Fruit fly (Drosophila melanogaster) whole organism: ENCODE results near the gene mtTFB2.

Experiments used
- CG8478 ChIP-seq: fragments of >200 bp; optimal IDR thresholded peaks from 2 replicates; lab custom pipeline; 2018; ENCODE audit warnings: inconsistent platforms
- Dll ChIP-seq: fragments of >200 bp; optimal IDR thresholded peaks from 2 replicates; lab custom pipeline; 2017
- EcR ChIP-seq, 2 experiments: fragments of >200 bp; optimal IDR thresholded peaks; 2 replicates each; lab custom pipeline; 2017; ENCODE audit warnings: missing biosample characterization in 2 of 2, missing genetic modification characterization in 2 of 2, missing genetic modification reagents in 2 of 2
- pan ChIP-seq: fragments of >200 bp; optimal IDR thresholded peaks from 2 replicates; lab custom pipeline; 2017
- psq ChIP-seq: fragments of >200 bp; optimal IDR thresholded peaks from 2 replicates; lab custom pipeline; 2017
- usp ChIP-seq: fragments of >200 bp; optimal IDR thresholded peaks from 2 replicates; lab custom pipeline; 2017; ENCODE audit warnings: missing biosample characterization, missing genetic modification characterization, mixed read lengths

The mtTFB2 gene

DNA sequence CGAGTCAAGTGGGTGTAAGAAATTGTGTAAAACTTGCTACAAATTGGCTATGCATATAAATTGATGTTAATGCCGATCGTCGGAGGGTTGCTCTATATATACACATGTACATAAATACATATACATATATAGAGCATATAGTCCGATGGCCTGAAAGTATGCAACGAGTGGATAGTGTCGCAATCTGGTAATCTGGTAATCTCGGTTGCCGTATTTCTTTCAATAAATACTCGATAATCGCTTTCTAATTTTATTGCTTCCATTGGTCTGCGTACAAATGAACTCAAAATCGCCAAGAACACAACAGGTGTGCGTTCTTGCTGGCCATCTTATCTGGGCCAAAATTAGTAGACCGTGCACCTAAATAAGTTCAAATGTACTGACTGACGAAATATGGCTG, 14.0 kb downstream of the mtTFB2 start:
- no peak for TF ChIP-seq Dll (lab: Kevin White, UChicago)

DNA sequence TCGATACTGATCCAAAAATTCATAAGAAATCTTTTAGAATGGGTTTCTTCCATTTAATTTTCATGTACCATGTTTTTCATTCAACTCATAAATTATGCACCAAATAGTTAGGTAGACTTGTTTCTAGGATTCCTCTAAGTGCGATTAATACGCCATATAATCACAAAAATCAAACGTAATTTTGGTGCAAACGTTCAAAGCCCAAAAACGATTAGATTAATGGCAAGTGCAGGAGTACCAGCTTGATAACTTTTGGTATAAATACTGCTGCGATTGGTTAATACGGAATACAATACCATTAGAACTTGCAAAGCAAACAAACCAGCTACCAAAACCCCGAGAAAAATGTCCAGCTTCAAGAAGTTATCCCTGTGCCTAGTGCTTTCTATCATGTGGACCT, 14.6 kb downstream of the mtTFB2 start, which contains the start of gene Npc2c:
Gene Npc2c, plus strand, starts transcription at position 301 of the 400 bp plus-strand sequence.
- TF ChIP-seq pan (lab: Kevin White, UChicago) (no peak), EcR (GFP tag; optimal IDR thresholded peaks at IDR 0.05; lab: Kevin White, UChicago) (no peak), usp (GFP tag; lab: Kevin White, UChicago) (no peak), Dll (lab: Kevin White, UChicago) (no peak), psq (lab: Kevin White, UChicago) (no peak), CG8478 (lab: Kevin White, UChicago) (no peak)

DNA sequence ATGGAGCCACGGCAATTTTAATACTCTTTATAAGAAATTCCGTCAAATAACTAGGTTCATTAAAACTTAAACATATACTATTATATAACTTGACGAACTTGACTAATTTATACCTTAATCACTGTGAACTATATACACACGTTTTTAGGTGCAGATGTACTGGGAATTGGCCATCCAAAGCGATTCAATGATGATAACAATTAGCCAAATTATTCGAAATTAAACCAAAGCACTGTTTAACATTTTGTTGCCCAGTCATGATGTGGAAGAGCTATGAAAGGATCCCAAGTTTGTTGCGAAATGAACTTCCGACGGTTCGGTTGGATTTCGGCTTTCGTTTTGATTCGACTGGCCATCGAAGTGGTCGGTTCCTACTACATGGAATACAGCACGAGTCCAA, 16.9 kb downstream of the mtTFB2 start, which contains the start of gene CG33630:
Gene CG33630, plus strand, starts transcription at position 301 of the 400 bp plus-strand sequence.
- TF ChIP-seq EcR (GFP tag; optimal IDR thresholded peaks at IDR 0.05; lab: Kevin White, UChicago) (no peak), psq (lab: Kevin White, UChicago) (no peak), CG8478 (lab: Kevin White, UChicago) (no peak)

DNA sequence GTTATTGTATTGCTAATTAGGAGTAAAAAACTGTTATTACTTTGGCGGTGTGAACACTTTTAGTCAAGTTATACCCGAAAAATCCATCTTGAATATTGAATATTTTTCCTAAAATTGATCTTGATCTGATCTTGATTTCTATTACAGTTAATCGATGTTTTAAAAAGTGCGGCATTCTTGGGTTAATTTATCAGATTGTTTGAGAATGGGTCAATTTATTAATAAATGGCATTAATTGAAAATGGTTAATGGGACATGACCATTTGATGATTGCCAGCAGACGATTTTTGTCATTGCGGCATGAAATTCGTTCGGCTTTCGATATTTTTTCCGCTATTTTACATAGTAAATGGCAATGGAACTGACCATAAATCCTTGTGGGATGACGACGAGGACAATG, 18.3 kb downstream of the mtTFB2 start, which contains the start of gene CG33631:
Gene CG33631, plus strand, starts transcription at position 301 of the 400 bp plus-strand sequence.
- TF ChIP-seq EcR (GFP tag; optimal IDR thresholded peaks at IDR 0.05; lab: Kevin White, UChicago) (no peak), pan (lab: Kevin White, UChicago) (no peak), psq (lab: Kevin White, UChicago) (no peak), usp (GFP tag; lab: Kevin White, UChicago) (no peak), CG8478 (lab: Kevin White, UChicago) (no peak), Dll (lab: Kevin White, UChicago) (no peak)

DNA sequence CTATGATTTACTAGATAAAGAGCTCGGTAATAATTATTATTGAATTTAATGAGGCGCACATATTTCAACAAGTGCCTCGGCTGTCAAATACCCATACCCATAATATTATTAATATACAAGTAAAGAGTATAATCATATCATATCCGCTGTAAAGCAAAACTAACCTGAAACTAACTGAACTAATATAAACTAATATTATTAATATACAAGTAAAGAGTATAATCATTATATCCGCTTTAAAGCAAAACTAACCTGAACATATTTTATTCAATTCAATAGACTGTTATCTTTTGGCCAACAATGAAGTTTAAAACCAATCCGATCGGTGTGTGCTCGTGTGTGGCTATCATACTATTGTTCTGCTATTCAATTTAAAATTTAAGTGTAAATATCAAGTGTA, 21.1 kb downstream of the mtTFB2 start, which contains the start of gene CG33783:
Gene CG33783, plus strand, starts transcription at position 301 of the 400 bp plus-strand sequence.
- TF ChIP-seq Dll (lab: Kevin White, UChicago) (no peak), EcR (GFP tag; optimal IDR thresholded peaks at IDR 0.05; lab: Kevin White, UChicago) (no peak), usp (GFP tag; lab: Kevin White, UChicago) (no peak), CG8478 (lab: Kevin White, UChicago) (no peak), pan (lab: Kevin White, UChicago) (no peak), psq (lab: Kevin White, UChicago) (no peak)

DNA sequence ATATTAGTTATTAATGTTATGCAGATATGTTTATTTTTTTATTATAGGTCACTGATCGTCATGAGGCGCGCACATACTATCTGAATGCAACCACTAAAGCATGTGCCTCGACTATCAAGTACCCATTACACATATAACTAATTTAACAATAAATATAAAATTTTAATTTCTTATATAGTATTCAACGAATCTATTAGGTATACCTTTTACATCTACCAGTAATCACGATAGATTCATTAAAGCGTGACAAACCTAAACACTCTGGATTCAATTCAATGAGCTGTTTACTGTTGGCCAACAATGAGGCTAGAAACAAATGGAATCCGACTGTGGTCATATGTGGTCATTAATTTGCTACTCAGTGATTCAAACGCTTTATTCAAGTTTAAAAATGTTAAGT, 22.2 kb downstream of the mtTFB2 start, which contains the start of gene CG33784:
Gene CG33784, plus strand, starts transcription at position 301 of the 400 bp plus-strand sequence.
- TF ChIP-seq CG8478 (lab: Kevin White, UChicago) = no peak
- no peak for TF ChIP-seq pan (lab: Kevin White, UChicago)
- no peak for TF ChIP-seq EcR (GFP tag; optimal IDR thresholded peaks at IDR 0.05; lab: Kevin White, UChicago)
- TF ChIP-seq psq (lab: Kevin White, UChicago) = no peak
- no peak for TF ChIP-seq usp (GFP tag; lab: Kevin White, UChicago)
- TF ChIP-seq Dll (lab: Kevin White, UChicago) = no peak

DNA sequence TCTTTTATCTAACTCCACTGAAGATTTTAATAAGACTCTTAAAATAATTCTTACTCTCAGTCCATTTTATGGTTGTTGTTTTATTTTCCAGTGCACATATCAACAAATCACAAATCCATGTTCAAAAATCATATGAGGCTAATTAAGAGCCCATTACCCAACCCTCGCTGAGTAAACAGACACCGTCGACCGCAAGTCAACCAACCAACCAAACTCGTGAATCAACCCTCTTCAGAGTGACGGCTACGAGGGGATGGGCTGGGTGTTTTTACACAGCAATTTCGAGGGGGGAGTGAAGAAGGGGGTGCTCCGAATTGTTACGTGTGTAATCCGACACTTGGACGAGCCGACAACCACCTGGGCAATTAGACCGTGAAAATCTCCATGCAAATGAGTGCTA, 23.4 kb downstream of the mtTFB2 start:
- TF ChIP-seq pan (lab: Kevin White, UChicago) (no peak), Dll (lab: Kevin White, UChicago) (no peak), CG8478 (lab: Kevin White, UChicago) (no peak), EcR (GFP tag; optimal IDR thresholded peaks at IDR 0.05; lab: Kevin White, UChicago) (no peak), psq (lab: Kevin White, UChicago) (no peak), usp (GFP tag; lab: Kevin White, UChicago) (no peak)

DNA sequence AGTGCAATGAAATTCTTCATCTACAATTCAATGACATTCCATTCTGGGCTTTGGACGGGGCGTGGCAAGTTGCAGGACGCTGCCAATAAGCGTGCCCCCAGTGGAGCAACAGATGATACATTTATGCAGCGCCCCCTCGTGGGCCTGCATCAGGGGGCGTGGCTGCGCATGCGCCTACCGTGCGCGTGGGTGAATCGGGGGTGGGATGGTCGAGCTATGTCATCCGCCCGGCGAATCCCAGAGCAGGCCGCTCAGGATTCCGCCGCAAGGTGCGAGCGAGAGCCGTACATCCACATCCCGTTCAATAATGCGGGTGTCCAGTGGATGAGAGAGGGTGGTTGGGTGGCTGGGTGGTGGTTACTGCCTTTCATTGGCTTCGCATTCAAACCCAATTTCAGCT, 24.8 kb downstream of the mtTFB2 start:
- TF ChIP-seq usp (GFP tag; lab: Kevin White, UChicago) = no peak
- TF ChIP-seq CG8478 (lab: Kevin White, UChicago) = no peak
- TF ChIP-seq Dll (lab: Kevin White, UChicago) = no peak
- TF ChIP-seq EcR (GFP tag; optimal IDR thresholded peaks at IDR 0.05; lab: Kevin White, UChicago) = no peak
- no peak for TF ChIP-seq psq (lab: Kevin White, UChicago)
- no peak for TF ChIP-seq pan (lab: Kevin White, UChicago)

DNA sequence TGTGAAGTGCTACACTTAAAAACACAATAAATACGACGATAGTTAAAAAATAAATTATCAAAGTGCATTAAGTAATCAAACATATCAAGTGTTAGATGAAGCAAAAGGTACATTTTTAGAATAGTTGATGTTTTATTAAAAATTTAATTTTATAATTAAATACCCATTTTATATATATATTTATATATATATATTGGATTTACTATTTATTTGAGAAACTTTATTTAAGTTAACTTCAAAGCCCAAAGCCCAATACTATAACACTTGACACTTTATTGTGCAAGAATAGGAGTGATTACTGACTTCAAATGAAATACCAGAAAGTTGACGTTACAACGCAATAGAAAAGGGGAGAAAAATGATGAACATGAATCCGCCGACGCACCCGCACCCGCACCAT, 25.4 kb downstream of the mtTFB2 start, which contains the start of gene nerfin-2:
Gene nerfin-2, plus strand, starts transcription at position 301 of the 400 bp plus-strand sequence.
- no peak for TF ChIP-seq pan (lab: Kevin White, UChicago)

DNA sequence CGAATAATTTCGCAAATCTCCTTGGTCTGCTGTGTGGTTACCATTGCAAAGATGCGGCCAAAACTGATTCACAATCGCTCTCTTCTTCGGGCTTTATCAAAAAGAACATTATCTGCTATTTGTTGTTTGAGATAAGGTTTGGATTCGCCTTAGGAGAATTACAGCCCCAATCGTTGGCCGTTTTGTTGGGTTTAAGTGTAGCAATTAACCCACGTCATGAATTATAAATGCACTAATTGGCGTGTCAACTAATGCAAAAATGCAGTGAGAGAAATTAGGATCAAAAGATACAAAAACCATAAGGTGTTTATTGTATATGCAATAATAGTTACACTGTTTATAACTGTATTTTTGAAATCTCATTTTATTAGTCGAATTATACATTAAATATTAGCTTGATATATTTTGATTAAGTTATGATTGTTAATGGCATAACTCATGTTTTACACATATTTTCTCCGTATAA, 30.0 kb downstream of the mtTFB2 start, which contains the start of gene Alp13:
Gene Alp13, minus strand, starts transcription at position 51 of the 466 bp plus-strand sequence.
- TF ChIP-seq usp (GFP tag; lab: Kevin White, UChicago) = no peak
- no peak for TF ChIP-seq CG8478 (lab: Kevin White, UChicago)
- no peak for TF ChIP-seq psq (lab: Kevin White, UChicago)
- TF ChIP-seq pan (lab: Kevin White, UChicago) = no peak
- TF ChIP-seq Dll (lab: Kevin White, UChicago) = no peak
- no peak for TF ChIP-seq EcR (GFP tag; optimal IDR thresholded peaks at IDR 0.05; lab: Kevin White, UChicago)

DNA sequence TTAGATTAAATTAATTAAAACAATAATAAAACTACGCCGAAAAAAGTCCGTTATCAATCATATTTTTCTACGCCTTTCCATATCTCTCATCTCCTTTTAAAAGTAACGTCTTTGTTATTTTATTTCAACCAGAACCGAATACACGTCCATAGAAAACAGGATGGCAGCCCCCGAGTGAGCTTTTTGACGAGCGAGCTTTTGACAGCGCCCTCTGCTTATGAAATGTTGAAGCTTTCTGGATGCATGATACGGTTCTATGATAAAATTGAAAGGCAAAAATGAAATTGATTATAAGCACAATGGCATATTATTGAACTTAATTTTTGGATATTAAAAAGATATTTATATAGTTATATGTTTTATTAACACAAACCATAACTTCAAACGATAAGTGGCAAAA, 31.3 kb downstream of the mtTFB2 start:
- TF ChIP-seq pan (lab: Kevin White, UChicago) (no peak), Dll (lab: Kevin White, UChicago) (no peak), usp (GFP tag; lab: Kevin White, UChicago) (no peak), psq (lab: Kevin White, UChicago) (no peak), CG8478 (lab: Kevin White, UChicago) (no peak), EcR (GFP tag; optimal IDR thresholded peaks at IDR 0.05; lab: Kevin White, UChicago) (no peak)
